Worm (Caenorhabditis elegans): ENCODE measurements around the gene F31F7.2.

ce11 chrV:6286343-6286742 lies 15.7 kb downstream of the F31F7.2 start, which contains the start of gene srn-1:
- TF ChIP-seq aha-1 (tag) (no peak), nhr-25 (tag; optimal IDR thresholded peaks at IDR 0.05; ENCODE audit: borderline replicate concordance, insufficient read depth) (no peak), nhr-28 (tag; optimal IDR thresholded peaks at IDR 0.05) (no peak), snpc-4 (tag; optimal IDR thresholded peaks at IDR 0.05) (no peak), aly-2 (tag; optimal IDR thresholded peaks at IDR 0.05) (no peak), unc-62 (GFP tag; optimal IDR thresholded peaks at IDR 0.05 in 1 of 2) (no peak), unc-62 (tag; optimal IDR thresholded peaks at IDR 0.05) (no peak), dmd-8 (GFP tag; IDR thresholded peaks at IDR 0.05) (no peak), arid-1 (GFP tag; conservative IDR thresholded peaks at IDR 0.05) (no peak), F49E8.2 (tag; optimal IDR thresholded peaks at IDR 0.05; ENCODE audit: borderline replicate concordance) (no peak), lsy-2 (tag; optimal IDR thresholded peaks at IDR 0.05) (no peak), nhr-111 (GFP tag; optimal IDR thresholded peaks at IDR 0.05) (no peak), zfp-2 (tag; optimal IDR thresholded peaks at IDR 0.05) (no peak), lin-13 (GFP tag; optimal IDR thresholded peaks at IDR 0.05) (no peak)
